Fruit fly (Drosophila melanogaster): ENCODE data around the gene CG6686.

CG6686 gene

DNA sequence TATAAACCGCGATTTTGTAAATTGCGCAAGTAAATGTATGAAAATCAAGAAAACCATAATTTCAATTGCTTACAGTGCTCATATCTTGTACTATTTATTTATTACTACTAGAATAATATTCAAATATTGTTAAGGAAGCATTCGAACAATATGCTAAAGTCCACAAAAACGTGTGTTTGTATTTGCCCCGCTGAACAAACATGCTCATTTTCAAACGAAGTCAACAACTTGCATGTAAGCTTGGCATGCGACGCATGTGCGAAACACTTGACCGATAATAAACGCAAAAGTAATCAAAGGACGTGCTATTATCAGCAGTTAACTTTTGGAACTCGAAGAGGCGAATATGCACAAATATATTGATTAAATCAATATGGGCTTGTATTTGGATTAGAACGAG, 33.4 kb upstream of the CG6686 start:
- no peak for TF ChIP-seq brk (GFP tag; optimal IDR thresholded peaks at IDR 0.05)
- TF ChIP-seq Dfd (GFP tag; optimal IDR thresholded peaks at IDR 0.05): no peak
- no peak for TF ChIP-seq Dif (GFP tag; optimal IDR thresholded peaks at IDR 0.05; ENCODE audit: partially characterized antibody)
- no peak for TF ChIP-seq Myc (optimal IDR thresholded peaks at IDR 0.05)
- TF ChIP-seq foxo (GFP tag; optimal IDR thresholded peaks at IDR 0.05): peak in 1 of 2 experiments; percentile 19
- peak; percentile 58 for TF ChIP-seq rgr (GFP tag; optimal IDR thresholded peaks at IDR 0.05)
- TF ChIP-seq Sp1 (GFP tag; optimal IDR thresholded peaks at IDR 0.05): peak; percentile 41
- TF ChIP-seq dl (GFP tag; optimal IDR thresholded peaks at IDR 0.05; ENCODE audit: insufficient read depth in 1 of 2, partially characterized antibody in 2 of 2): no peak
- TF ChIP-seq ey (GFP tag; optimal IDR thresholded peaks at IDR 0.05): peak; percentile 17
- peak; percentile 11 for TF ChIP-seq dsf (GFP tag; optimal IDR thresholded peaks at IDR 0.05; ENCODE audit: borderline replicate concordance)
- peak; percentile 49 for TF ChIP-seq OdsH (GFP tag; optimal IDR thresholded peaks at IDR 0.05)
- peak; percentile 33 for TF ChIP-seq h (GFP tag; optimal IDR thresholded peaks at IDR 0.05)
- peak; percentile 73 for TF ChIP-seq Hr83 (GFP tag; optimal IDR thresholded peaks at IDR 0.05; ENCODE audit: poor library complexity, severe bottlenecking)
- peak; percentile 19 for TF ChIP-seq Jra (GFP tag; optimal IDR thresholded peaks at IDR 0.05)
- TF ChIP-seq fru (GFP tag; optimal IDR thresholded peaks at IDR 0.05): peak; percentile 15

DNA sequence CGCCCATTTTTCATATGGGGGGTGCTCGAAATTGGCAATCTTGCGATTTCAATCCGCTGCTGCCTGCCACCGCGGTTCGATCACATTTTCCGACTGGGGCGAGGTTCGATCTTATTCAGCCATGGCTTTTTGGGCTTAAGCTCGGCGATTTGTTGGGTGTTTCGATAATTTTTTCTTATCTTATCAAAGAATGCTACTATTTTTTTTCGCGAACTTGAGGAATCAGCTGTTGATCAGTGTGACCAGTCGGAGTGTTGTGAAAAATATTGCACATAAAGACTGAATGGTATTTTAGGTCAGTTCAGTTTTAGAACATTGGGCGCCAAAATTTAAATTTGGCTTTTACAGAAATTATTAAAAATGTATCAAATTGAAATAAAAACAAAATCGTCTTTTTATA, 32.9 kb upstream of the CG6686 start, which contains the start of gene Wdr81:
Wdr81 (minus strand) TSS at position 226 of the 400 bp plus-strand sequence.
- no peak for TF ChIP-seq Rel (GFP tag; optimal IDR thresholded peaks at IDR 0.05)
- TF ChIP-seq Rel (tag; optimal IDR thresholded peaks at IDR 0.05): peak; percentile 26
- TF ChIP-seq Hr78 (GFP tag; optimal IDR thresholded peaks at IDR 0.05): no peak

DNA sequence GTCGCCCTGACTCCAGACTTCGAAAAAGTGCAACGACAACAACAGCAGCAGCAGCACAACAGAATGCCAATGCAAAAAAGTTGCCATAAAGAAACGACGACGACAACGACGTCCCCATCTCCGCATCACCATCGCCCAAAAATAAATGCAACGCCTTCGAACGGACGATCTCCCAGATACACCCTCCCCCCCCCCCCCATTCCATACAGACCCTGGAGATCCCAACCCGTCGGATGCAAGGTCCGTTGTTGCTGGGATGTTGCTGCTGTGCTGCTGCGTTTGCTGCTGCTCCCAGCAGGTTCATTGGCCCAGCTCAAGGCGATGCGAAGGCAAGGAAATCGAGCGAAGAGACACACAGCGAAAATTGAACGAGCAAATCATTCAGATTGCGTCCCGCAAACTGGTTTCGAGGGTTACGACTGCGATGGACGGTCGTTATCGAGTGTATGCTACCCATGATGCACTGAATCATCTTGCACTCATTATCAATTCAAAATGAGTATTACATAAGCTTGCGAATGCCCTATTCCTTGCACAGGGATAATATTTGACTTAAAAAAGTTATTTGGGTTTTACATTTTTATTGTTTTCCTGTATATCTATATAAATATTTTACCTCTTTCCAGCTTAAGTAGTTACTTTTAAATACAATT, 26.0 kb upstream of the CG6686 start:
- TF ChIP-seq Myc (optimal IDR thresholded peaks at IDR 0.05) (no peak), Hr83 (GFP tag; optimal IDR thresholded peaks at IDR 0.05; ENCODE audit: poor library complexity, severe bottlenecking) (no peak), dsf (GFP tag; optimal IDR thresholded peaks at IDR 0.05; ENCODE audit: borderline replicate concordance) (no peak), HLH106 (tag; optimal IDR thresholded peaks at IDR 0.05) (peak; percentile 31), Hnf4 (GFP tag; optimal IDR thresholded peaks at IDR 0.05) (peak; percentile 78), foxo (GFP tag; optimal IDR thresholded peaks at IDR 0.05) (peak in 1 of 2 experiments; percentile 9), sv (GFP tag; optimal IDR thresholded peaks at IDR 0.05) (no peak), Sp1 (GFP tag; optimal IDR thresholded peaks at IDR 0.05) (peak; percentile 6), lola (GFP tag; optimal IDR thresholded peaks at IDR 0.05) (no peak), tai (GFP tag; optimal IDR thresholded peaks at IDR 0.05) (no peak), dl (GFP tag; optimal IDR thresholded peaks at IDR 0.05; ENCODE audit: insufficient read depth in 1 of 2, partially characterized antibody in 2 of 2) (peak; percentile 27 to 31), psq (GFP tag; optimal IDR thresholded peaks at IDR 0.05) (peak; percentile 83), Jra (GFP tag; optimal IDR thresholded peaks at IDR 0.05) (no peak), GATAd (GFP tag; optimal IDR thresholded peaks at IDR 0.05) (no peak), OdsH (GFP tag; optimal IDR thresholded peaks at IDR 0.05) (peak; percentile 1), Rel (GFP tag; optimal IDR thresholded peaks at IDR 0.05) (no peak), Rel (tag; optimal IDR thresholded peaks at IDR 0.05) (peak; percentile 90), CG9705 (GFP tag; optimal IDR thresholded peaks at IDR 0.05) (no peak), Vsx2 (GFP tag; optimal IDR thresholded peaks at IDR 0.05; ENCODE audit: partially characterized antibody) (no peak), fru (GFP tag; optimal IDR thresholded peaks at IDR 0.05) (peak; percentile 11), sage (GFP tag; optimal IDR thresholded peaks at IDR 0.05) (no peak), ey (GFP tag; optimal IDR thresholded peaks at IDR 0.05) (no peak), woc (GFP tag; optimal IDR thresholded peaks at IDR 0.05) (peak; percentile 4), jim (GFP tag; optimal IDR thresholded peaks at IDR 0.05) (no peak), Hr78 (GFP tag; optimal IDR thresholded peaks at IDR 0.05) (no peak), h (GFP tag; optimal IDR thresholded peaks at IDR 0.05) (peak; percentile 24)

DNA sequence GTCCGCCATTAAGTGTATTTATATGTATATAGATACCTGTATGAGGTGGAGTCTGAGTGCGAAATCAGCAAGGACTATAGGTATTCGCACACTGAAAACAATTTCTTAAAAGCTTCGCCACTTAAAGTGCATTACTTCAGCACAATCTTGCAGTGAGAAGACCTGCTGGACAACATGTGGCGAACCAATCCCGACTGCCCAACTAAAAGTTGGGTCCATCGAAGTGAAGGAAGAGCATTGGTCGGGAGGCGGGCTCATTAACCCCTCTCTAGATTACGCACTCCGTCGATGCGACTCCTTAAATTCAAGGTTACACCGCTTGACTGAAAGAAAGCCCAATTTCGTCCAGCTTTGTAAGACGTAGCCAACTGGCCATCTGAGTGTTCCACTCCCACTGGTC, 25.4 kb upstream of the CG6686 start:
- no peak for TF ChIP-seq psq (GFP tag; optimal IDR thresholded peaks at IDR 0.05)
- TF ChIP-seq usp (GFP tag; optimal IDR thresholded peaks at IDR 0.05): no peak
- no peak for TF ChIP-seq pan (optimal IDR thresholded peaks at IDR 0.05)
- no peak for TF ChIP-seq dmrt93B (GFP tag; optimal IDR thresholded peaks at IDR 0.05)
- no peak for TF ChIP-seq CG32264 (GFP tag; optimal IDR thresholded peaks at IDR 0.05)
- TF ChIP-seq Hnf4 (GFP tag; optimal IDR thresholded peaks at IDR 0.05): peak; percentile 26
- TF ChIP-seq sage (GFP tag; optimal IDR thresholded peaks at IDR 0.05): peak; percentile 5
- no peak for TF ChIP-seq dl (GFP tag; optimal IDR thresholded peaks at IDR 0.05; ENCODE audit: insufficient read depth in 1 of 2, partially characterized antibody in 2 of 2)
- TF ChIP-seq h (GFP tag; optimal IDR thresholded peaks at IDR 0.05): peak; percentile 43
- peak; percentile 48 for TF ChIP-seq ey (GFP tag; optimal IDR thresholded peaks at IDR 0.05)
- no peak for TF ChIP-seq Rel (GFP tag; optimal IDR thresholded peaks at IDR 0.05)
- no peak for TF ChIP-seq Rel (tag; optimal IDR thresholded peaks at IDR 0.05)
- TF ChIP-seq Myc (optimal IDR thresholded peaks at IDR 0.05): no peak
- TF ChIP-seq dsf (GFP tag; optimal IDR thresholded peaks at IDR 0.05; ENCODE audit: borderline replicate concordance): no peak
- no peak for TF ChIP-seq jim (GFP tag; optimal IDR thresholded peaks at IDR 0.05)
- TF ChIP-seq Hr83 (GFP tag; optimal IDR thresholded peaks at IDR 0.05; ENCODE audit: poor library complexity, severe bottlenecking): peak; percentile 55
- TF ChIP-seq HLH106 (tag; optimal IDR thresholded peaks at IDR 0.05): peak; percentile 28
- no peak for TF ChIP-seq Hr78 (GFP tag; optimal IDR thresholded peaks at IDR 0.05)
- no peak for TF ChIP-seq OdsH (GFP tag; optimal IDR thresholded peaks at IDR 0.05)
- no peak for TF ChIP-seq Dif (GFP tag; optimal IDR thresholded peaks at IDR 0.05; ENCODE audit: partially characterized antibody)
- no peak for TF ChIP-seq Dfd (GFP tag; optimal IDR thresholded peaks at IDR 0.05)
- peak; percentile 32 for TF ChIP-seq CG9705 (GFP tag; optimal IDR thresholded peaks at IDR 0.05)
- TF ChIP-seq N (GFP tag; optimal IDR thresholded peaks at IDR 0.05): no peak
- TF ChIP-seq br (GFP tag; optimal IDR thresholded peaks at IDR 0.05): no peak
- no peak for TF ChIP-seq tai (GFP tag; optimal IDR thresholded peaks at IDR 0.05)
- TF ChIP-seq brk (GFP tag; optimal IDR thresholded peaks at IDR 0.05): no peak
- TF ChIP-seq foxo (GFP tag; optimal IDR thresholded peaks at IDR 0.05): no peak
- no peak for TF ChIP-seq Abd-B (GFP tag; optimal IDR thresholded peaks at IDR 0.05)
- no peak for TF ChIP-seq GATAd (GFP tag; optimal IDR thresholded peaks at IDR 0.05)
- TF ChIP-seq Jra (GFP tag; optimal IDR thresholded peaks at IDR 0.05): no peak
- peak; percentile 46 for TF ChIP-seq fru (GFP tag; optimal IDR thresholded peaks at IDR 0.05)
- peak; percentile 40 for TF ChIP-seq rgr (GFP tag; optimal IDR thresholded peaks at IDR 0.05)
